Worm (Caenorhabditis elegans) whole organism, L2 larva: ENCODE data around the gene str-170.

Experiments used
- ZK546.5 ChIP-seq: sonication (generic microtip); optimal IDR thresholded peaks from 2 replicates; lab custom pipeline; 2017; ENCODE audit warnings: missing biosample characterization, missing genetic modification characterization
- aly-2 ChIP-seq: fragments of 150-350 bp; optimal IDR thresholded peaks from 2 replicates; lab custom pipeline; 2014; ENCODE audit warnings: missing biosample characterization, missing genetic modification characterization
- ama-1 ChIP-seq: fragments of 150-350 bp; optimal IDR thresholded peaks from 2 replicates; lab custom pipeline; 2018; ENCODE audit warnings: inconsistent platforms
- crh-2 ChIP-seq: sonication (generic microtip); optimal IDR thresholded peaks from 2 replicates; lab custom pipeline; 2017; ENCODE audit warnings: missing biosample characterization, missing genetic modification characterization
- lin-13 ChIP-seq: fragments of 150-350 bp; optimal IDR thresholded peaks from 2 replicates; lab custom pipeline; 2014; ENCODE audit warnings: missing biosample characterization, missing genetic modification reagents, missing genetic modification characterization
- lin-39 ChIP-seq: fragments of 150-350 bp; optimal IDR thresholded peaks from 2 replicates; lab custom pipeline; 2014; ENCODE audit warnings: missing biosample characterization, missing genetic modification reagents, missing genetic modification characterization
- mdl-1 ChIP-seq, 2 experiments: fragments of 150-350 bp in 1 of 2; sonication (generic microtip) in 1 of 2; optimal IDR thresholded peaks; 2 replicates each; lab custom pipeline; 2017; ENCODE audit warnings: missing biosample characterization in 2 of 2, missing genetic modification characterization in 2 of 2
- nhr-11 ChIP-seq: fragments of 150-350 bp; optimal IDR thresholded peaks from 2 replicates; lab custom pipeline; 2014; ENCODE audit warnings: missing biosample characterization, missing genetic modification characterization
- nhr-12 ChIP-seq: fragments of 150-350 bp; optimal IDR thresholded peaks from 2 replicates; lab custom pipeline; 2014; ENCODE audit warnings: missing biosample characterization, missing genetic modification characterization
- nhr-77 ChIP-seq: fragments of 150-350 bp; optimal IDR thresholded peaks from 2 replicates; lab custom pipeline; 2014; ENCODE audit warnings: missing biosample characterization, missing genetic modification characterization
- sma-9 ChIP-seq, 2 experiments: fragments of 150-350 bp in 1 of 2; sonication (generic microtip) in 1 of 2; optimal IDR thresholded peaks; 2 replicates each; lab custom pipeline; 2014 to 2016; ENCODE audit warnings: missing genetic modification characterization in 2 of 2, mild to moderate bottlenecking in 1 of 2, missing biosample characterization in 1 of 2, missing compliant biosample characterization in 1 of 2, missing genetic modification reagents in 1 of 2, moderate library complexity in 1 of 2
- unc-62 ChIP-seq: fragments of 150-350 bp; optimal IDR thresholded peaks from 2 replicates; lab custom pipeline; 2014; ENCODE audit warnings: missing biosample characterization, missing genetic modification reagents, missing genetic modification characterization
- ztf-4 ChIP-seq: fragments of 150-350 bp; optimal IDR thresholded peaks from 2 replicates; lab custom pipeline; 2014; ENCODE audit warnings: missing biosample characterization, missing genetic modification characterization

DNA sequence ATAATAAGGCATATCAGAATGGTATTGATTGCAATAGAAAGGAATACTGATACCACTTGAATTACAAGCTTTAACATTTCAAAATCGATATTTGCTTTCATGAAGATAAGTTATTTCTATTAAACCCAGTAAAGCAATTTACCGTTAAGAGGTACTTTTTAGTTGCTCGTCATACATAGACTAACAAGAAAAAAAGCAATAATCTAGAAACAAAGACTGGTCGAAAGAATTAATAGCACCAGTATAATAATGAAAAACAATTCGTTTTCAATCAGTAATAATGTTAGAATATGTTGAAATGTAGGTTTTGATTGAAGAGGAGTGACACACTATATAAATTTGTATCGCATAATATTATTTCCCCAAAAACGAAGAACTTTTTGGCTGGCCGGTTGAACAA is 6.7 kb upstream of the str-170 start, which contains the start of gene str-175:
- no peak for TF ChIP-seq nhr-77 (tag; lab: Kevin White, UChicago)
- no peak for TF ChIP-seq aly-2
- no peak for TF ChIP-seq ama-1 (lab: Kevin White, UChicago)
- TF ChIP-seq ztf-4 (tag; lab: Kevin White, UChicago): no peak
- no peak for TF ChIP-seq nhr-11 (tag; lab: Kevin White, UChicago)
- no peak for TF ChIP-seq crh-2
- TF ChIP-seq ZK546.5 (tag; lab: Kevin White, UChicago): no peak
- no peak for TF ChIP-seq lin-13
- TF ChIP-seq mdl-1 (tag; optimal IDR thresholded peaks at IDR 0.05; lab: Kevin White, UChicago): no peak
- TF ChIP-seq unc-62: no peak
- TF ChIP-seq lin-39 (tag; lab: Kevin White, UChicago): no peak
- TF ChIP-seq sma-9 (GFP tag; optimal IDR thresholded peaks at IDR 0.05; lab: Kevin White, UChicago): no peak
- no peak for TF ChIP-seq sma-9 (tag; optimal IDR thresholded peaks at IDR 0.05; lab: Kevin White, UChicago)
- TF ChIP-seq nhr-12: no peak
